Worm (Caenorhabditis elegans) whole organism, early embryonic: ENCODE measurements around the gene lgc-56.
A peak's percentile ranks its signal among the peaks of the same experiment; 100 is the strongest.

Source experiments
- B0310.2 ChIP-seq: sonication (generic microtip); optimal IDR thresholded peaks from 2 replicates; lab custom pipeline; 2016; ENCODE audit warnings: mild to moderate bottlenecking, missing genetic modification characterization, missing compliant biosample characterization
- F13C5.2 ChIP-seq: sonication (generic microtip); optimal IDR thresholded peaks from 2 replicates; lab custom pipeline; 2017; ENCODE audit warnings: mild to moderate bottlenecking, missing genetic modification characterization, inconsistent platforms, missing compliant biosample characterization
- aly-1 ChIP-seq: sonication (generic microtip); optimal IDR thresholded peaks from 2 replicates; lab custom pipeline; 2016; ENCODE audit warnings: missing genetic modification characterization, missing compliant biosample characterization
- ama-1 ChIP-seq: fragments of 150-350 bp; optimal IDR thresholded peaks from 2 replicates; lab custom pipeline; 2014
- ceh-13 ChIP-seq: fragments of 200-800 bp; sonication (Bioruptor generic); optimal IDR thresholded peaks from 2 replicates; lab custom pipeline; 2018; ENCODE audit warnings: mild to moderate bottlenecking, missing genetic modification characterization, missing compliant biosample characterization
- ceh-36 ChIP-seq: sonication (generic microtip); optimal IDR thresholded peaks from 2 replicates; lab custom pipeline; 2016; ENCODE audit warnings: missing genetic modification characterization, inconsistent platforms, missing compliant biosample characterization
- ets-7 ChIP-seq: sonication (generic microtip); optimal IDR thresholded peaks from 2 replicates; lab custom pipeline; 2016; ENCODE audit warnings: missing genotype, missing genetic modification characterization, missing compliant biosample characterization
- flt-1 ChIP-seq: fragments of 200-800 bp; sonication (Bioruptor generic); IDR thresholded peaks from 2 replicates; pipeline ENCODE4 v1.3.6; 2022; ENCODE audit warnings: missing genetic modification characterization, missing compliant biosample characterization
- hmbx-1 ChIP-seq: sonication (generic microtip); optimal IDR thresholded peaks from 2 replicates; lab custom pipeline; 2016; ENCODE audit warnings: mild to moderate bottlenecking, missing genetic modification characterization, missing compliant biosample characterization
- hmg-4 ChIP-seq: fragments of 200-800 bp; sonication (Bioruptor generic); optimal IDR thresholded peaks from 2 replicates; lab custom pipeline; 2018; ENCODE audit warnings: mild to moderate bottlenecking, missing genetic modification characterization, missing compliant biosample characterization
- hnd-1 ChIP-seq: sonication (generic microtip); optimal IDR thresholded peaks from 2 replicates; lab custom pipeline; 2016; ENCODE audit warnings: missing genetic modification characterization, missing compliant biosample characterization
- pes-1 ChIP-seq: fragments of 200-800 bp; sonication (Bioruptor generic); IDR thresholded peaks from 2 replicates; pipeline ENCODE4 v1.3.6; 2022; ENCODE audit warnings: missing genetic modification reagents, missing genetic modification characterization, missing compliant biosample characterization
- scrt-1 ChIP-seq: fragments of 200-800 bp; sonication (Bioruptor generic); IDR thresholded peaks from 2 replicates; pipeline ENCODE4 v1.3.6; 2022; ENCODE audit warnings: missing genetic modification characterization, missing compliant biosample characterization
- sea-1 ChIP-seq: fragments of 200-800 bp; sonication (Bioruptor generic); conservative IDR thresholded peaks from 2 replicates; pipeline ENCODE4 v1.3.6; 2022; ENCODE audit warnings: missing genetic modification characterization, missing compliant biosample characterization
- tbx-11 ChIP-seq: fragments of 200-800 bp; sonication (Bioruptor generic); IDR thresholded peaks from 2 replicates; pipeline ENCODE4 v1.3.6; 2022; ENCODE audit warnings: missing genetic modification characterization, missing compliant biosample characterization
- tbx-37 ChIP-seq: fragments of 200-800 bp; sonication (Bioruptor generic); conservative IDR thresholded peaks from 2 replicates; pipeline ENCODE4 v1.3.6; 2022; ENCODE audit warnings: missing genetic modification reagents, missing genetic modification characterization, missing compliant biosample characterization
- tra-4 ChIP-seq: sonication (generic microtip); optimal IDR thresholded peaks from 2 replicates; lab custom pipeline; 2017; ENCODE audit warnings: missing genetic modification characterization, missing compliant biosample characterization

Gene lgc-56

DNA sequence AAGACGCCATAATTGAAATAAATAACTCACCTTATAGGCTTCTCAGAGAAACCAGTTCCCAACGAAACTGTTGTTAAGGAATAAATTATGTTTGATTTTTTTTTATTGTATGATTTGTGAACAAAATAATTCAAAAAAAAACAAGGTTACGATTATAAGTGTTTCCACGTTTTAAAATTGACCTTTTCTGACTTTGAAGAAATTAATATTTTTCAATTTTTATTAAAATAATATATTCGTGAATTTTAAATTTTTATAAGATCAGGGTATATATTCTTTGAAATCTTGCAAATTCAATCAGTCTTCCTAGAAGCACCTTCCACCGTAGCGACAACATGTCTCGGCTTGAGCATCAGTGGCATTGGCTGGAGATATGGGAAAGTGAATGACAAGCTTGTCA, 44.2 kb downstream of the lgc-56 start, which contains the start of gene C27D6.3:
Gene C27D6.3, minus strand, starts transcription at position 101 of the 400 bp plus-strand sequence.
- TF ChIP-seq tbx-37 (GFP tag; lab: Robert Waterston, UW) (no peak), pes-1 (GFP tag; lab: Robert Waterston, UW) (no peak), B0310.2 (tag; lab: Kevin White, UChicago) (no peak), hmg-4 (no peak), hnd-1 (tag; lab: Kevin White, UChicago) (no peak), tbx-11 (no peak), hmbx-1 (no peak), ceh-36 (tag; lab: Kevin White, UChicago) (no peak)

DNA sequence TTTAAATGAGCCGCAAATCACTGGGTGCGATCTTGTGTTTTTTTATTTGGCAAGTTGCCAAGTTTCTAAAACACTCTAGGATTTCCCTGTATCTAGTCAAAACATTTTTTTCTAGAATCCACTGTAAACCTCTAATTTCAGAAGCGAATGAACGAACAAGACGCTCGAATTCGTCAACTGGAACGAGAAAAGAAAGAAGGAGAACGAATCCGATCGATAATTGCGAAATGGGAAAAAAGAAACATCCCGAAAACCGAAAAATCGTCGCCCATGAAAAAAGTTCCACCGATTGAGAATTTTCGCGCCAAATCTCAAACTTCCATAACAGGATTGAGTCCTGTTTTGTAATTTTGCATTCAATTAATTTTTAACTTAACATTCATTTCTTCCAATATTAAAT, 46.8 kb downstream of the lgc-56 start:
- no peak for TF ChIP-seq ama-1 (lab: Kevin White, UChicago)
- no peak for TF ChIP-seq ets-7
- no peak for TF ChIP-seq scrt-1 (GFP tag; lab: Robert Waterston, UW)

DNA sequence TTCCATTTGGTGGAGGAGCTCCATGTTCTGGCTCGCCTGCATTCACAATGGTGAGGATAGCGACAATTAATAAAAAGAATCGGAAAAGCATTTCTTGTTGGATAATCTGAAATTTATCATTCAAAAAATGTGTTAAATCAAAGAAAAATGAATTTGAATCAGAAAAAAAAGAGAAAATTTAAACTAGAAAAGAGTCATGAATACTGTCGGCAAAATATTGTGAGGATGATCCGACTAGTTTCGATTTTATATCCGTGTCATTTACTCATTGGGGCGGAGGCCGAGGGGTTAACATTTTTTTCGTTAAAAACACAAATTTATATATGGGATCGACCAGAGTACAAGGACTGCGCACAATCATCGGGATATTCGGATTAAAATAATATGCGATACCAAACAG, 47.7 kb downstream of the lgc-56 start, which contains the start of gene C27D6.12:
Gene C27D6.12, minus strand, starts transcription at position 101 of the 400 bp plus-strand sequence.
- TF ChIP-seq ceh-36 (tag; lab: Kevin White, UChicago) (no peak), tbx-11 (no peak), hmbx-1 (no peak), tra-4 (tag; lab: Kevin White, UChicago) (no peak), B0310.2 (tag; lab: Kevin White, UChicago) (no peak), scrt-1 (GFP tag; lab: Robert Waterston, UW) (no peak), flt-1 (no peak), pes-1 (GFP tag; lab: Robert Waterston, UW) (no peak), hnd-1 (tag; lab: Kevin White, UChicago) (no peak), hmg-4 (no peak), ama-1 (lab: Kevin White, UChicago) (no peak), ets-7 (no peak), ceh-13 (no peak), sea-1 (no peak), tbx-37 (GFP tag; lab: Robert Waterston, UW) (no peak), F13C5.2 (tag; lab: Kevin White, UChicago) (no peak), aly-1 (tag; lab: Kevin White, UChicago) (no peak)

DNA sequence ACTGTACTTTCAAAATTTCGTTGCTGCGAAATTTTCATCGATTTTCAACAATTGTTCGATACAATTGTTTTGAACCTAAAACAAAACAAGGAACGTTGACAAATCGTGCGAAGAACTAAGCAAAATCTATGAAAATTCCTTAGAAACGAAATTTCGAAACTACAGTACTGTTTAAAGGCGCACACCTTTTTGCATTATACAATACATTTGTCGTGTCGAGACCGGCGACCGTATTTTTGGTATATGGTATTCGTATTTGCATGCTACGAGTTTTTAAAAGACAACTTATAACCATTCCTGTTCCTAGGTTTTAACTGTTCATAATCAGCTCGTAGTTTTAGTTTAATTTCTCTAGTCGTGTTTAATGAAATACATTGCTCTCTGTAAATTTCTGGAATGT, 48.4 kb downstream of the lgc-56 start:
- TF ChIP-seq hnd-1 (tag; lab: Kevin White, UChicago) (no peak), tbx-11 (no peak), aly-1 (tag; lab: Kevin White, UChicago) (no peak), F13C5.2 (tag; lab: Kevin White, UChicago) (no peak), ets-7 (no peak), tbx-37 (GFP tag; lab: Robert Waterston, UW) (no peak)

DNA sequence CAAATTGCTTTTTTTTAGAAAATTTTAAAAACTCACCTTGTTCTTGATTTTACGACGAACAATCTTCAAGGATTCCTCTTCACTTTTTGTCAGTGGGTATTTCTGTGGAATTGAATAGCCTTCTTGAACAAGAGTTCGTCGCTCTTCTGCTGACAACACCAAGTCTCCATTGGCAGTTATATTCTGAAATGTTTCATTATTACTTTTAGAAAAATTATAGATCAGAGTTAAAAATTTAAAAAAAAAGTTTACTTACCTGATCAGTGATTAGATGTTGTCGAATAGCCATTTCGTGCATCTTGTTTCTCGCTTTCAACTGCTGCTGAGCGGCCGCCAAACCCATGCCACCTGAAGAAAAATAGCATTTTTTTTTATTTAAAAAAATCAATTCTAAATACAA, 50.1 kb downstream of the lgc-56 start:
- TF ChIP-seq ama-1 (lab: Kevin White, UChicago) (no peak), ceh-13 (no peak), ceh-36 (tag; lab: Kevin White, UChicago) (no peak), sea-1 (no peak), hnd-1 (tag; lab: Kevin White, UChicago) (no peak), flt-1 (no peak)

DNA sequence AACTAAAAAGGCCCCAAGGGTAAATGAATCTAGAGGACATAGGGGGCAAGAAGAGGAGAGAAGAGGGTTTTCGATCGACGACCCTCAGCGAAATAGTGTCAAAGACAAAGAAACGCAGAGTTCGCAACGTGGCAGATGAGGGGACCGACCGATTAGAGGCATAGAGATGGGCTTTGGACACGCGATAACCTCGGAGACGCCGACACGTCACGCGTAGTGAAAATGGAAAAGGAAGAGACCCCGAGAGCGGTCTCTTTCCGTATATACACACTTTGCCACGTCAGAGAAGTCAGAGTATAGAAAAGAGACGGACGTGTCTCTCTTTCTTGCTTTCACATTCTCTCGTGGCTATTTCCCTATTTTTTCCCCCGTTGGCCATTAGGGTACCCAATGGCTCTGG, 51.3 kb downstream of the lgc-56 start:
- no peak for TF ChIP-seq hmbx-1
- no peak for TF ChIP-seq scrt-1 (GFP tag; lab: Robert Waterston, UW)
- peak; percentile 5 for TF ChIP-seq F13C5.2 (tag; lab: Kevin White, UChicago)
- TF ChIP-seq tbx-37 (GFP tag; lab: Robert Waterston, UW): no peak
- TF ChIP-seq pes-1 (GFP tag; lab: Robert Waterston, UW): 0 out of 2 replicates have a peak, but pooled peaks have one; percentile 10
- no peak for TF ChIP-seq sea-1
- TF ChIP-seq tbx-11: peak; percentile 54; the same call in 1 of the 2 replicates
- no peak for TF ChIP-seq ceh-36 (tag; lab: Kevin White, UChicago)
- peak; percentile 53 for TF ChIP-seq hmg-4
- no peak for TF ChIP-seq flt-1
- peak; percentile 59 for TF ChIP-seq aly-1 (tag; lab: Kevin White, UChicago)
- TF ChIP-seq ets-7: no peak

DNA sequence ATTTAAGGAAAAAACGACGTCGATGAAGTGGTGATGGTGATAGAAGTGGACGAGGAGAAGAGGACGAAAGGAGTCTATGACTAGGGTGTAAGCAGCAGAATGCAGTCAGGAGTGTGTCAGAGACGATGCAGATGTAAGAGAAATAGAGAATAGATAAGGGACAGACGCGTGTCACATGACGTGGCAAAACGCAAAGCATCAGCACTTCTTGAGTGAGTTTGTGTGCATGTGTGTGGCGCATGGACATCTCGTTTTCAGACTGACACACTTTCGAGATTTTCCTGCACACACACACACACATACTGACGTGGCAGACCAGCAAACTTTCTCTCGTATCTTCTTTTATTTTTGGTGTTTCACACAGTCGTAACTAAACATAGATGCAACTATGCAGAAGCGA, 52.3 kb downstream of the lgc-56 start:
- no peak for TF ChIP-seq tra-4 (tag; lab: Kevin White, UChicago)
- TF ChIP-seq tbx-37 (GFP tag; lab: Robert Waterston, UW): no peak
- no peak for TF ChIP-seq hnd-1 (tag; lab: Kevin White, UChicago)
- TF ChIP-seq scrt-1 (GFP tag; lab: Robert Waterston, UW): no peak
- no peak for TF ChIP-seq flt-1
- TF ChIP-seq B0310.2 (tag; lab: Kevin White, UChicago): no peak
- TF ChIP-seq F13C5.2 (tag; lab: Kevin White, UChicago): no peak
- TF ChIP-seq ceh-13: no peak
- TF ChIP-seq ceh-36 (tag; lab: Kevin White, UChicago): no peak
- TF ChIP-seq hmbx-1: no peak
- no peak for TF ChIP-seq ets-7
- no peak for TF ChIP-seq sea-1
- TF ChIP-seq tbx-11: no peak
- TF ChIP-seq pes-1 (GFP tag; lab: Robert Waterston, UW): no peak
- no peak for TF ChIP-seq ama-1 (lab: Kevin White, UChicago)
- no peak for TF ChIP-seq aly-1 (tag; lab: Kevin White, UChicago)
- no peak for TF ChIP-seq hmg-4
